Worm (Caenorhabditis elegans) whole organism, young adult: Measurements from ENCODE around the gene C07B5.2.

Source experiments
- F52B5.7 ChIP-seq: sonication (generic microtip); optimal IDR thresholded peaks from 2 replicates; lab custom pipeline; 2016; ENCODE audit warnings: mild to moderate bottlenecking, missing genetic modification characterization, missing compliant biosample characterization
- ama-1 ChIP-seq, 3 experiments: fragments of 150-350 bp in 1 of 3; sonication (generic microtip) in 2 of 3; optimal IDR thresholded peaks; 2 replicates each; lab custom pipeline; 2014 to 2018; ENCODE audit warnings: missing biosample characterization in 2 of 3, missing genetic modification characterization in 2 of 3, missing genetic modification reagents in 2 of 3
- cebp-2 ChIP-seq: fragments of 200-800 bp; sonication (Bioruptor generic); IDR thresholded peaks from 2 replicates; pipeline ENCODE4 v1.3.6; 2022; ENCODE audit warnings: missing genetic modification characterization, missing compliant biosample characterization
- him-1 ChIP-seq: sonication (generic microtip); optimal IDR thresholded peaks from 2 replicates; lab custom pipeline; 2016; ENCODE audit warnings: missing genotype, missing genetic modification reagents, missing genetic modification characterization, missing compliant biosample characterization
- lag-1 ChIP-seq: fragments of 200-800 bp; sonication (Bioruptor generic); IDR thresholded peaks from 2 replicates; pipeline ENCODE4 v1.3.6; 2022; ENCODE audit warnings: missing genetic modification reagents, missing genetic modification characterization, missing compliant biosample characterization
- lsy-27 ChIP-seq: sonication (generic microtip); optimal IDR thresholded peaks from 2 replicates; lab custom pipeline; 2017; ENCODE audit warnings: missing genetic modification characterization, mild to moderate bottlenecking, missing compliant biosample characterization, antibody characterized with exemption, missing genotype, borderline replicate concordance; ENCODE audit not compliant: insufficient read depth
- madf-8 ChIP-seq: fragments of 200-800 bp; sonication (Bioruptor generic); conservative IDR thresholded peaks from 2 replicates; pipeline ENCODE4 v1.3.6; 2022; ENCODE audit warnings: missing genetic modification reagents, missing genetic modification characterization, missing compliant biosample characterization
- nfya-1 ChIP-seq: sonication (generic microtip); optimal IDR thresholded peaks from 2 replicates; lab custom pipeline; 2017; ENCODE audit warnings: antibody characterized with exemption, missing compliant biosample characterization, missing genetic modification characterization, borderline replicate concordance; ENCODE audit not compliant: insufficient read depth
- nfyb-1 ChIP-seq: fragments of 200-800 bp; sonication (Bioruptor generic); IDR thresholded peaks from 2 replicates; pipeline ENCODE4 v1.3.6; 2022; ENCODE audit warnings: missing genetic modification reagents, missing genetic modification characterization, missing compliant biosample characterization
- unc-62 ChIP-seq: fragments of 150-350 bp; optimal IDR thresholded peaks from 2 replicates; lab custom pipeline; 2014; ENCODE audit warnings: missing biosample characterization, missing genetic modification reagents, missing genetic modification characterization

DNA sequence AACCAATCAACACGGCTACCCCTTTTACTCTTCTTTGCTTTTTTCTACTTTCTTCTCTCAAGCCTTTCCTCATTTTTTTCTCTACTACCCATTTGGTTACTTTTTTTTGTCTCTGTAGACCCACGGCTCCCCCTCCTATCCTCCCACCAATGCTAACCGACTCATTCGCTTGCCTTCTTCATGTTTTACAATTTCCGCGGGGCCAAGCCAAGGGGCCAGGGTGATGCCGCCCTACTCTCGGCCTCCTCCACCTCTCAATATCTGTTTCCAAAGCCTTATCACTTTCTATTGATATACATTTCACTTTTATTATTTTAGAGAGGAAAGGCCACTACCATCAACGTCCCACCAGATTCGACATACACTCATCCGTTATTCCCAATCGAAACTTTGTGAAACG lies 26.3 kb upstream of the C07B5.2 start, which contains the start of gene F49E2.5:
- TF ChIP-seq nfyb-1 (no peak), him-1 (no peak), F52B5.7 (tag; lab: Kevin White, UChicago) (no peak), lag-1 (GFP tag; lab: Robert Waterston, UW) (no peak), ama-1 (optimal IDR thresholded peaks at IDR 0.05; lab: Kevin White, UChicago) (no peak), ama-1 (GFP tag; optimal IDR thresholded peaks at IDR 0.05; lab: Kevin White, UChicago) (no peak), unc-62 (no peak), lsy-27 (no peak), cebp-2 (GFP tag; lab: Robert Waterston, UW) (no peak), madf-8 (GFP tag; lab: Robert Waterston, UW) (no peak), nfya-1 (tag; lab: Kevin White, UChicago) (no peak)
